Fruit fly (Drosophila melanogaster): Measurements from ENCODE around the gene CG11369.

dm6 chrX:7560720-7561119 lies 13.4 kb upstream of the CG11369 start:
- TF ChIP-seq CG15710 (tag; optimal IDR thresholded peaks at IDR 0.05) = peak; percentile 2
- TF ChIP-seq gl (tag; optimal IDR thresholded peaks at IDR 0.05) = no peak
- TF ChIP-seq CG13204 (GFP tag; optimal IDR thresholded peaks at IDR 0.05) = no peak
- no peak for TF ChIP-seq EcR (GFP tag; optimal IDR thresholded peaks at IDR 0.05)
- TF ChIP-seq CG12605 (GFP tag; IDR thresholded peaks at IDR 0.05) = no peak
- no peak for TF ChIP-seq CG32121 (GFP tag; IDR thresholded peaks at IDR 0.05)

All from whole organism, pupa.